Worm (Caenorhabditis elegans) whole organism, mixed stage, embryonic: ENCODE data around the gene F41H8.1.

Experiments used
- blmp-1 ChIP-seq: fragments of 150-350 bp; optimal IDR thresholded peaks from 2 replicates; lab custom pipeline; 2014; ENCODE audit warnings: missing biosample characterization, missing genetic modification characterization
- lsy-2 ChIP-seq: fragments of 150-350 bp; optimal IDR thresholded peaks from 2 replicates; lab custom pipeline; 2014; ENCODE audit warnings: missing biosample characterization, missing genetic modification characterization
- mep-1 ChIP-seq: fragments of 150-350 bp; optimal IDR thresholded peaks from 2 replicates; lab custom pipeline; 2017; ENCODE audit warnings: missing biosample characterization, missing genetic modification reagents, missing genetic modification characterization, inconsistent platforms
- nhr-12 ChIP-seq: fragments of 150-350 bp; optimal IDR thresholded peaks from 2 replicates; lab custom pipeline; 2014; ENCODE audit warnings: missing biosample characterization, missing genetic modification characterization
- nhr-28 ChIP-seq: fragments of 150-350 bp; optimal IDR thresholded peaks from 2 replicates; lab custom pipeline; 2014; ENCODE audit warnings: missing biosample characterization, missing genetic modification characterization
- pha-4 ChIP-seq: fragments of 150-350 bp; optimal IDR thresholded peaks from 2 replicates; lab custom pipeline; 2018; ENCODE audit warnings: missing biosample characterization, missing genetic modification reagents, missing genetic modification characterization
- snpc-4 ChIP-seq: fragments of 150-350 bp; optimal IDR thresholded peaks from 2 replicates; lab custom pipeline; 2014; ENCODE audit warnings: missing biosample characterization, missing genetic modification characterization
- unc-39 ChIP-seq: fragments of 150-350 bp; optimal IDR thresholded peaks from 2 replicates; lab custom pipeline; 2014; ENCODE audit warnings: missing biosample characterization, missing genetic modification characterization
- unc-62 ChIP-seq: fragments of 150-350 bp; optimal IDR thresholded peaks from 2 replicates; lab custom pipeline; 2014; ENCODE audit warnings: missing biosample characterization, missing genetic modification reagents, missing genetic modification characterization
- ztf-11 ChIP-seq: fragments of 150-350 bp; optimal IDR thresholded peaks from 2 replicates; lab custom pipeline; 2014; ENCODE audit warnings: missing biosample characterization, missing genetic modification characterization

- no peak for TF ChIP-seq nhr-12 (tag; lab: Kevin White, UChicago)
- no peak for TF ChIP-seq lsy-2
- TF ChIP-seq unc-39, result no peak
- TF ChIP-seq pha-4 (tag; lab: Kevin White, UChicago), result no peak
- TF ChIP-seq blmp-1, result no peak
- TF ChIP-seq unc-62 (GFP tag; lab: Kevin White, UChicago), result no peak
- no peak for TF ChIP-seq ztf-11 (tag; lab: Kevin White, UChicago)
- TF ChIP-seq snpc-4 (tag; lab: Kevin White, UChicago), result no peak
- no peak for TF ChIP-seq nhr-28 (tag; lab: Kevin White, UChicago)
- no peak for TF ChIP-seq mep-1
These were observed 7.4 kb upstream of the F41H8.1 start, which contains the start of gene F41H8.2 for ce11 chrV:826097-826496.
